Fruit fly (Drosophila melanogaster) whole organism, embryonic: ENCODE measurements around the gene CG32855.

Experiments
- Aef1 ChIP-seq: fragments of 200-800 bp; sonication (Bioruptor generic); IDR thresholded peaks from 3 replicates; pipeline ENCODE4 v1.3.6; 2022; ENCODE audit warnings: missing biosample characterization, missing genetic modification characterization
- BtbVII ChIP-seq: fragments of 200-800 bp; sonication (Bioruptor generic); optimal IDR thresholded peaks from 3 replicates; lab custom pipeline; 2017; ENCODE audit warnings: missing biosample characterization, mild to moderate bottlenecking, missing genetic modification characterization
- CG12236 ChIP-seq: fragments of 200-800 bp; sonication (Bioruptor generic); optimal IDR thresholded peaks from 2 replicates; lab custom pipeline; 2016; ENCODE audit warnings: missing biosample characterization, missing genetic modification characterization
- CG13123 ChIP-seq: fragments of 200-800 bp; sonication (Bioruptor generic); optimal IDR thresholded peaks from 2 replicates; lab custom pipeline; 2016; ENCODE audit warnings: missing biosample characterization, missing genetic modification characterization
- CG16815 ChIP-seq: fragments of 200-800 bp; sonication (Bioruptor generic); optimal IDR thresholded peaks from 3 replicates; lab custom pipeline; 2017; ENCODE audit warnings: missing biosample characterization, mild to moderate bottlenecking, missing genetic modification characterization
- CG17385 ChIP-seq: fragments of 200-800 bp; sonication (Bioruptor generic); optimal IDR thresholded peaks from 3 replicates; lab custom pipeline; 2018; ENCODE audit warnings: missing biosample characterization, mild to moderate bottlenecking, missing genetic modification characterization
- CG18764 ChIP-seq: fragments of 200-800 bp; sonication (Bioruptor generic); optimal IDR thresholded peaks from 3 replicates; lab custom pipeline; 2016; ENCODE audit warnings: missing biosample characterization, missing genetic modification characterization
- CG2889 ChIP-seq: fragments of 200-800 bp; sonication (Bioruptor generic); IDR thresholded peaks from 3 replicates; pipeline ENCODE4 v1.3.6; 2022; ENCODE audit warnings: missing biosample characterization, missing genetic modification characterization
- CG3065 ChIP-seq: fragments of 200-800 bp; sonication (Bioruptor generic); optimal IDR thresholded peaks from 2 replicates; lab custom pipeline; 2016; ENCODE audit warnings: missing biosample characterization, missing genetic modification characterization
- CG3838 ChIP-seq: fragments of 200-800 bp; sonication (Bioruptor generic); optimal IDR thresholded peaks from 3 replicates; lab custom pipeline; 2016; ENCODE audit warnings: missing biosample characterization, missing genetic modification characterization
- CG4707 ChIP-seq: fragments of 200-800 bp; sonication (Bioruptor generic); optimal IDR thresholded peaks from 2 replicates; lab custom pipeline; 2018; ENCODE audit warnings: missing biosample characterization, mild to moderate bottlenecking, missing genetic modification characterization, moderate library complexity
- CG5180 ChIP-seq: fragments of 200-800 bp; sonication (Bioruptor generic); optimal IDR thresholded peaks from 3 replicates; lab custom pipeline; 2017; ENCODE audit warnings: missing biosample characterization, missing genetic modification characterization, mild to moderate bottlenecking, moderate library complexity, missing genetic modification reagents
- CG6175 ChIP-seq: fragments of 200-800 bp; sonication (Bioruptor generic); IDR thresholded peaks from 3 replicates; pipeline ENCODE4 v1.3.6; 2022; ENCODE audit warnings: missing biosample characterization, missing genetic modification characterization
- CG6689 ChIP-seq: fragments of 200-800 bp; sonication (Bioruptor generic); IDR thresholded peaks from 2 replicates; pipeline ENCODE4 v1.3.6; 2022; ENCODE audit warnings: missing biosample characterization, missing genetic modification characterization
- CG7357 ChIP-seq: fragments of 200-800 bp; sonication (Bioruptor generic); IDR thresholded peaks from 3 replicates; pipeline ENCODE4 v1.3.6; 2022; ENCODE audit warnings: missing biosample characterization, missing genetic modification characterization
- CoRest ChIP-seq: fragments of 200-800 bp; sonication (Bioruptor generic); optimal IDR thresholded peaks from 3 replicates; lab custom pipeline; 2018; ENCODE audit warnings: missing biosample characterization, mild to moderate bottlenecking, missing genetic modification characterization, moderate library complexity
- Doc2 ChIP-seq: fragments of 200-800 bp; sonication (Bioruptor generic); IDR thresholded peaks from 2 replicates; pipeline ENCODE4 v1.3.6; 2022; ENCODE audit warnings: missing biosample characterization, missing genetic modification characterization
- E2f2 ChIP-seq: fragments of 200-800 bp; sonication (Bioruptor generic); IDR thresholded peaks from 2 replicates; pipeline ENCODE4 v1.3.6; 2022; ENCODE audit warnings: missing biosample characterization, missing genetic modification characterization
- Elba2 ChIP-seq: fragments of 200-800 bp; sonication (Bioruptor generic); optimal IDR thresholded peaks from 3 replicates; lab custom pipeline; 2016; ENCODE audit warnings: missing biosample characterization, missing genetic modification characterization
- HHEX ChIP-seq: fragments of 200-800 bp; sonication (Bioruptor generic); optimal IDR thresholded peaks from 3 replicates; lab custom pipeline; 2017; ENCODE audit warnings: missing biosample characterization, mild to moderate bottlenecking, missing genetic modification characterization, missing genetic modification reagents
- HLH3B ChIP-seq: fragments of 200-800 bp; sonication (Bioruptor generic); IDR thresholded peaks from 2 replicates; pipeline ENCODE4 v1.3.6; 2022; ENCODE audit warnings: missing biosample characterization, missing genetic modification characterization
- Hey ChIP-seq: fragments of 200-800 bp; sonication (Bioruptor generic); optimal IDR thresholded peaks from 3 replicates; lab custom pipeline; 2018; ENCODE audit warnings: missing biosample characterization, mild to moderate bottlenecking, missing genetic modification characterization
- Hsf ChIP-seq: fragments of 200-800 bp; sonication (Bioruptor generic); optimal IDR thresholded peaks from 3 replicates; lab custom pipeline; 2016; ENCODE audit warnings: missing biosample characterization, missing genetic modification characterization
- MBD-R2 ChIP-seq: fragments of 200-800 bp; sonication (Bioruptor generic); IDR thresholded peaks from 2 replicates; pipeline ENCODE4 v1.3.6; 2022; ENCODE audit warnings: missing biosample characterization, missing genetic modification characterization
- MTF-1 ChIP-seq: fragments of 200-800 bp; sonication (Bioruptor generic); optimal IDR thresholded peaks from 2 replicates; lab custom pipeline; 2018; ENCODE audit warnings: missing biosample characterization, mild to moderate bottlenecking, missing genetic modification characterization, borderline replicate concordance
- Med ChIP-seq: fragments of 200-800 bp; sonication (Bioruptor generic); peaks from one replicate; lab custom pipeline; 2016; ENCODE audit warnings: missing biosample characterization, missing genetic modification characterization, mild to moderate bottlenecking, inconsistent platforms, moderate library complexity
- Nf-YC ChIP-seq: fragments of 200-800 bp; optimal IDR thresholded peaks from 3 replicates; lab custom pipeline; 2019; ENCODE audit warnings: missing biosample characterization, mild to moderate bottlenecking, missing genetic modification characterization, moderate library complexity
- NfI ChIP-seq: fragments of 200-800 bp; sonication (Bioruptor generic); optimal IDR thresholded peaks from 3 replicates; lab custom pipeline; 2018; ENCODE audit warnings: missing biosample characterization, mild to moderate bottlenecking, missing genetic modification characterization, moderate library complexity
- Rfx ChIP-seq: fragments of 200-800 bp; sonication (Bioruptor generic); IDR thresholded peaks from 2 replicates; pipeline ENCODE4 v1.3.6; 2022; ENCODE audit warnings: missing biosample characterization, missing genetic modification characterization
- Sry-β ChIP-seq: fragments of 200-800 bp; sonication (Bioruptor generic); optimal IDR thresholded peaks from 2 replicates; lab custom pipeline; 2018; ENCODE audit warnings: missing biosample characterization, mild to moderate bottlenecking, missing genetic modification characterization, moderate library complexity
- Taf1 ChIP-seq: fragments of 200-800 bp; sonication (Bioruptor generic); IDR thresholded peaks from 2 replicates; pipeline ENCODE4 v1.3.6; 2022; ENCODE audit warnings: missing biosample characterization, missing genetic modification characterization
- ac ChIP-seq: fragments of 200-800 bp; sonication (Bioruptor generic); optimal IDR thresholded peaks from 3 replicates; lab custom pipeline; 2017; ENCODE audit warnings: missing biosample characterization, mild to moderate bottlenecking, missing genetic modification characterization
- bbx ChIP-seq: fragments of 200-800 bp; sonication (Bioruptor generic); IDR thresholded peaks from 2 replicates; pipeline ENCODE4 v1.3.6; 2022; ENCODE audit warnings: missing biosample characterization, missing genetic modification characterization; ENCODE audit not compliant: partially characterized antibody
- crp ChIP-seq, 2 experiments: fragments of 200-800 bp; sonication (Bioruptor generic); optimal IDR thresholded peaks; 2 replicates in 1 of 2; 3 replicates in 1 of 2; lab custom pipeline; 2017; ENCODE audit warnings: missing biosample characterization in 2 of 2, missing genetic modification characterization in 2 of 2, mild to moderate bottlenecking in 1 of 2, moderate library complexity in 1 of 2
- dm ChIP-seq: fragments of 200-800 bp; sonication (Bioruptor generic); optimal IDR thresholded peaks from 3 replicates; lab custom pipeline; 2016; ENCODE audit warnings: missing biosample characterization, missing genetic modification characterization
- eyg ChIP-seq: fragments of 200-800 bp; sonication (Bioruptor generic); optimal IDR thresholded peaks from 3 replicates; lab custom pipeline; 2016; ENCODE audit warnings: missing biosample characterization, missing genetic modification characterization
- ftz-f1 ChIP-seq: fragments of 200-800 bp; sonication (Bioruptor generic); optimal IDR thresholded peaks from 2 replicates; lab custom pipeline; 2016; ENCODE audit warnings: missing biosample characterization, missing genetic modification characterization
- gsb ChIP-seq: fragments of 200-800 bp; sonication (Bioruptor generic); IDR thresholded peaks from 2 replicates; pipeline ENCODE4 v1.3.6; 2022; ENCODE audit warnings: missing biosample characterization, missing genetic modification characterization
- hkb ChIP-seq, 2 experiments: fragments of 200-800 bp in 1 of 2; fragments of >200 bp in 1 of 2; sonication (Bioruptor generic) in 1 of 2; IDR thresholded peaks in 1 of 2; optimal IDR thresholded peaks in 1 of 2; 2 replicates each; pipeline versions ENCODE4 v1.3.6 to Lab custom; 2017 to 2022; ENCODE audit warnings: missing biosample characterization in 1 of 2, missing genetic modification characterization in 1 of 2
- kah ChIP-seq: fragments of 200-800 bp; sonication (Bioruptor generic); optimal IDR thresholded peaks from 2 replicates; lab custom pipeline; 2018; ENCODE audit warnings: missing biosample characterization, mild to moderate bottlenecking, missing genetic modification characterization
- maf-S ChIP-seq: fragments of 200-800 bp; sonication (Bioruptor generic); optimal IDR thresholded peaks from 2 replicates; lab custom pipeline; 2016; ENCODE audit warnings: missing biosample characterization, missing genetic modification characterization
- nerfin-1 ChIP-seq: fragments of 200-800 bp; sonication (Bioruptor generic); optimal IDR thresholded peaks from 3 replicates; lab custom pipeline; 2019; ENCODE audit warnings: missing biosample characterization, mild to moderate bottlenecking, missing genetic modification characterization, moderate library complexity
- pfk ChIP-seq: fragments of 200-800 bp; sonication (Bioruptor generic); optimal IDR thresholded peaks from 2 replicates; lab custom pipeline; 2018; ENCODE audit warnings: missing biosample characterization, mild to moderate bottlenecking, missing genetic modification characterization, moderate library complexity
- psq ChIP-seq: fragments of 200-800 bp; sonication (Bioruptor generic); optimal IDR thresholded peaks from 2 replicates; lab custom pipeline; 2017; ENCODE audit warnings: missing biosample characterization, missing genetic modification characterization
- sqz ChIP-seq: fragments of 200-800 bp; sonication (Bioruptor generic); optimal IDR thresholded peaks from 3 replicates; lab custom pipeline; 2018; ENCODE audit warnings: missing biosample characterization, mild to moderate bottlenecking, missing genetic modification characterization
- stwl ChIP-seq: fragments of 200-800 bp; sonication (Bioruptor generic); optimal IDR thresholded peaks from 3 replicates; lab custom pipeline; 2018; ENCODE audit warnings: missing biosample characterization, mild to moderate bottlenecking, missing genetic modification characterization, moderate library complexity
- tgo ChIP-seq: fragments of 200-800 bp; sonication (Bioruptor generic); IDR thresholded peaks from 3 replicates; pipeline ENCODE4 v1.3.6; 2022; ENCODE audit warnings: missing biosample characterization, missing genetic modification characterization
- toy ChIP-seq: fragments of 200-800 bp; sonication (Bioruptor generic); IDR thresholded peaks from 2 replicates; pipeline ENCODE4 v1.3.6; 2022; ENCODE audit warnings: missing biosample characterization, missing genetic modification characterization
- tx ChIP-seq: fragments of 200-800 bp; sonication (Bioruptor generic); optimal IDR thresholded peaks from 2 replicates; lab custom pipeline; 2016; ENCODE audit warnings: missing biosample characterization, missing genetic modification characterization

Gene CG32855

dm6 chr3R:16069266-16069665, 11.5 kb downstream of the CG32855 start (continued):
- TF ChIP-seq hkb (optimal IDR thresholded peaks at IDR 0.05; lab: Kevin White, UChicago) = no peak
- TF ChIP-seq hkb (GFP tag; IDR thresholded peaks at IDR 0.05; lab: Robert Waterston, UW) = peak; percentile 49; the same call in 1 of the 2 replicates
- no peak for TF ChIP-seq HLH3B (GFP tag; lab: Robert Waterston, UW)
- TF ChIP-seq psq (GFP tag; lab: Kevin White, UChicago) = no peak
- no peak for TF ChIP-seq CG6689 (GFP tag; lab: Robert Waterston, UW)
- TF ChIP-seq crp (GFP tag; optimal IDR thresholded peaks at IDR 0.05; lab: Kevin White, UChicago) = no peak
- no peak for TF ChIP-seq CG3065
- TF ChIP-seq tgo (GFP tag; lab: Robert Waterston, UW) = no peak
- no peak for TF ChIP-seq Sry-β
- TF ChIP-seq kah (GFP tag; lab: Kevin White, UChicago) = no peak
- TF ChIP-seq dm (GFP tag; lab: Kevin White, UChicago) = no peak
- no peak for TF ChIP-seq gsb
- TF ChIP-seq ac (GFP tag; lab: Kevin White, UChicago) = peak; percentile 12
- TF ChIP-seq CG3838 (GFP tag; lab: Kevin White, UChicago) = peak; percentile 3
- TF ChIP-seq CG2889 (GFP tag; lab: Robert Waterston, UW) = no peak
- TF ChIP-seq BtbVII (GFP tag; lab: Kevin White, UChicago) = peak; percentile 52
- TF ChIP-seq eyg (GFP tag; lab: Kevin White, UChicago) = peak; percentile 5
- TF ChIP-seq Nf-YC (tag; lab: Kevin White, UChicago) = no peak
- no peak for TF ChIP-seq bbx (GFP tag; lab: Robert Waterston, UW)
- no peak for TF ChIP-seq pfk (GFP tag; lab: Kevin White, UChicago)
- peak; percentile 52 for TF ChIP-seq HHEX
- no peak for TF ChIP-seq toy (GFP tag; lab: Robert Waterston, UW)
- TF ChIP-seq CG6175 = no peak
- TF ChIP-seq nerfin-1 = peak; percentile 26
- TF ChIP-seq CG18764 (GFP tag; lab: Kevin White, UChicago) = no peak
- TF ChIP-seq CG5180 (GFP tag; lab: Kevin White, UChicago) = peak; percentile 28
- TF ChIP-seq Aef1 (GFP tag; lab: Robert Waterston, UW) = 0 out of 3 replicates have a peak, but pooled peaks have one; percentile 30
- no peak for TF ChIP-seq tx
- peak; percentile 47; the same call in 1 of the 2 replicates for TF ChIP-seq Rfx (GFP tag; lab: Robert Waterston, UW)
- no peak for TF ChIP-seq maf-S
- no peak for TF ChIP-seq CG13123 (GFP tag; lab: Kevin White, UChicago)
- TF ChIP-seq Elba2 = no peak
- peak; percentile 13 for TF ChIP-seq Hey
- no peak for TF ChIP-seq stwl (tag; lab: Kevin White, UChicago)
- TF ChIP-seq CG17385 (GFP tag; lab: Kevin White, UChicago) = peak; percentile 41
- TF ChIP-seq CG4707 (GFP tag; lab: Kevin White, UChicago) = peak; percentile 22
- TF ChIP-seq MTF-1 (GFP tag; lab: Kevin White, UChicago) = peak; percentile 6
- TF ChIP-seq Taf1 (GFP tag; lab: Robert Waterston, UW) = no peak
- peak; percentile 6 for TF ChIP-seq CoRest (tag; lab: Kevin White, UChicago)
- TF ChIP-seq MBD-R2 (GFP tag; lab: Robert Waterston, UW) = no peak; the same call in 1 of the 2 replicates
- TF ChIP-seq CG16815 (GFP tag; lab: Kevin White, UChicago) = no peak
- peak; percentile 11 for TF ChIP-seq Hsf (GFP tag; lab: Kevin White, UChicago)
- TF ChIP-seq ftz-f1 (GFP tag; lab: Kevin White, UChicago) = no peak
- peak; percentile 40 for TF ChIP-seq NfI (GFP tag; lab: Kevin White, UChicago)
- TF ChIP-seq Doc2 = no peak
- TF ChIP-seq Med (GFP tag; lab: Kevin White, UChicago) = peak; percentile 76
- TF ChIP-seq E2f2 = no peak
- peak; percentile 46 for TF ChIP-seq CG12236
- no peak for TF ChIP-seq sqz (GFP tag; lab: Kevin White, UChicago)
- 0 out of 3 replicates have a peak, but pooled peaks have one; percentile 23 for TF ChIP-seq CG7357 (GFP tag; lab: Robert Waterston, UW)
- TF ChIP-seq, all 482 proteins: peak for 97
